Fruit fly (Drosophila melanogaster) whole organism, wandering third instar larva: ENCODE measurements around the gene CG32440.

Experiments used
- Dif ChIP-seq: fragments of 200-275, 200-300 bp; sonication (Bioruptor generic); optimal IDR thresholded peaks from 2 replicates; lab custom pipeline; 2018; ENCODE audit warnings: missing biosample characterization, missing genetic modification characterization; ENCODE audit not compliant: partially characterized antibody
- br ChIP-seq: fragments of 200-800 bp; sonication (Bioruptor generic); optimal IDR thresholded peaks from 2 replicates; lab custom pipeline; 2016; ENCODE audit warnings: missing biosample characterization, missing genetic modification characterization
- h ChIP-seq: fragments of 200-800 bp; sonication (Bioruptor generic); optimal IDR thresholded peaks from 3 replicates; lab custom pipeline; 2016; ENCODE audit warnings: missing biosample characterization, mild to moderate bottlenecking, missing genetic modification characterization
- pan ChIP-seq: fragments of >200 bp; optimal IDR thresholded peaks from 2 replicates; lab custom pipeline; 2017
- sage ChIP-seq: fragments of 200-800 bp; sonication (Bioruptor generic); optimal IDR thresholded peaks from 2 replicates; lab custom pipeline; 2016; ENCODE audit warnings: missing biosample characterization, mild to moderate bottlenecking, missing genetic modification characterization
- usp ChIP-seq: fragments of >200 bp; optimal IDR thresholded peaks from 2 replicates; lab custom pipeline; 2017; ENCODE audit warnings: missing biosample characterization, missing genetic modification characterization
- woc ChIP-seq: sonication (Bioruptor generic); optimal IDR thresholded peaks from 2 replicates; lab custom pipeline; 2016; ENCODE audit warnings: missing biosample characterization, mild to moderate bottlenecking, missing genetic modification characterization

dm6 chr3L:21371230-21371629, 11.3 kb downstream of the CG32440 start:
- no peak for TF ChIP-seq h (GFP tag; lab: Kevin White, UChicago)
- no peak for TF ChIP-seq br
- no peak for TF ChIP-seq sage (GFP tag; lab: Kevin White, UChicago)
- no peak for TF ChIP-seq pan (lab: Kevin White, UChicago)
- no peak for TF ChIP-seq Dif (GFP tag; lab: Kevin White, UChicago)
- no peak for TF ChIP-seq usp (GFP tag; lab: Kevin White, UChicago)
- TF ChIP-seq woc: no peak
